Fruit fly (Drosophila melanogaster): ENCODE measurements around the gene Rpp14b.

DNA sequence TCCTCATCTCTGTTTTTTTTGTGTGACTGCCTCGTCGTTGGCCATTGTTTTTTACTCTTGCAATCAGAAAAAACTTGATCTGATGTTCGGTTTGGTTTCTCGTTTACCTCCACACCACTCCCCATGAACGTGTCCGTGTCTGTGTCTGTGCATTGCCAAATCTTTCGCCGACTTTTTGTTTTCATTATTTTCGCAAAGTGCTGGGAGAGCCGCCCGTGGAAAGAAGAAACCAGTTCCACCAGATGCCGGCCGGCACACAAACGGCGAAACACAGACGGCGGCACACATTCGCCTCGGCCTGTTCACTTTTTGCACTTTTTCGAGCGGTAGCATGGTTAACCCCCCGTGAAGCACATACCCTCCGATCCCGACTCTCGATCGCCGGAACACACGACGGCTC lies 39.6 kb downstream of the Rpp14b start:
- TF ChIP-seq CG8478 (optimal IDR thresholded peaks at IDR 0.05), result no peak
- no peak for TF ChIP-seq CTCF (optimal IDR thresholded peaks at IDR 0.05)

All from S2 (cell line).